Fruit fly (Drosophila melanogaster): Measurements from ENCODE around the gene CG11247.

Gene CG11247

dm6 chr3L:21773855-21774254 is 45.2 kb upstream of the CG11247 start (continued):
- TF ChIP-seq bcd (GFP tag; optimal IDR thresholded peaks at IDR 0.05) (no peak), Hsf (GFP tag; optimal IDR thresholded peaks at IDR 0.05) (no peak), CG5180 (GFP tag; optimal IDR thresholded peaks at IDR 0.05) (no peak), CG6689 (GFP tag; IDR thresholded peaks at IDR 0.05) (no peak), CG6254 (GFP tag; optimal IDR thresholded peaks at IDR 0.05) (no peak), CG16813 (GFP tag; IDR thresholded peaks at IDR 0.05; ENCODE audit: partially characterized antibody) (no peak), gro (GFP tag; optimal IDR thresholded peaks at IDR 0.05) (no peak), CG1603 (tag; optimal IDR thresholded peaks at IDR 0.05) (peak; percentile 35), lab (GFP tag; optimal IDR thresholded peaks at IDR 0.05) (no peak), CG42726 (GFP tag; IDR thresholded peaks at IDR 0.05; ENCODE audit: partially characterized antibody) (0 out of 2 replicates have a peak, but pooled peaks have one; percentile 40), CG17802 (tag; optimal IDR thresholded peaks at IDR 0.05) (no peak), CG2129 (GFP tag; IDR thresholded peaks at IDR 0.05; ENCODE audit: partially characterized antibody) (no peak), HLH54F (GFP tag; optimal IDR thresholded peaks at IDR 0.05) (no peak), Aef1 (GFP tag; IDR thresholded peaks at IDR 0.05) (no peak), pb (GFP tag; optimal IDR thresholded peaks at IDR 0.05) (no peak), CG6654 (GFP tag; optimal IDR thresholded peaks at IDR 0.05) (no peak), zf30C (GFP tag; optimal IDR thresholded peaks at IDR 0.05) (no peak), Ets65A (GFP tag) (no peak), CG13123 (GFP tag; optimal IDR thresholded peaks at IDR 0.05) (no peak), CG1024 (GFP tag; IDR thresholded peaks at IDR 0.05) (no peak), ro (GFP tag; IDR thresholded peaks at IDR 0.05) (no peak), Hand (GFP tag; optimal IDR thresholded peaks at IDR 0.05) (no peak), CoRest (tag; optimal IDR thresholded peaks at IDR 0.05) (no peak), CG4328 (GFP tag; optimal IDR thresholded peaks at IDR 0.05) (no peak), Sry-δ (GFP tag; optimal IDR thresholded peaks at IDR 0.05) (no peak), Mes4 (GFP tag; optimal IDR thresholded peaks at IDR 0.05) (no peak), CG9609 (GFP tag; optimal IDR thresholded peaks at IDR 0.05) (no peak), CG8478 (optimal IDR thresholded peaks at IDR 0.05) (no peak), twi (tag; optimal IDR thresholded peaks at IDR 0.05) (no peak), CG13296 (GFP tag; optimal IDR thresholded peaks at IDR 0.05) (no peak), fu2 (GFP tag; optimal IDR thresholded peaks at IDR 0.05) (no peak), CG10543 (GFP tag; optimal IDR thresholded peaks at IDR 0.05) (no peak), CG15011 (GFP tag; optimal IDR thresholded peaks at IDR 0.05) (no peak), Dp (GFP tag; optimal IDR thresholded peaks at IDR 0.05) (peak; percentile 98), onecut (GFP tag; IDR thresholded peaks at IDR 0.05) (no peak), CG8944 (GFP tag; optimal IDR thresholded peaks at IDR 0.05) (no peak), hth (optimal IDR thresholded peaks at IDR 0.05) (no peak), PHDP (tag; optimal IDR thresholded peaks at IDR 0.05) (no peak), CG10366 (GFP tag; IDR thresholded peaks at IDR 0.05) (no peak), stwl (tag; optimal IDR thresholded peaks at IDR 0.05) (peak; percentile 45), Bdp1 (GFP tag; optimal IDR thresholded peaks at IDR 0.05) (no peak), sc (optimal IDR thresholded peaks at IDR 0.05) (no peak), sc (GFP tag; optimal IDR thresholded peaks at IDR 0.05) (no peak), CG9817 (tag; optimal IDR thresholded peaks at IDR 0.05) (no peak), CG17361 (GFP tag; IDR thresholded peaks at IDR 0.05) (no peak), zfh1 (GFP tag; IDR thresholded peaks at IDR 0.05) (no peak), CG14710 (tag; optimal IDR thresholded peaks at IDR 0.05) (no peak), Adf1 (GFP tag; IDR thresholded peaks at IDR 0.05) (no peak), gem (tag; optimal IDR thresholded peaks at IDR 0.05) (no peak), CG1792 (GFP tag; optimal IDR thresholded peaks at IDR 0.05) (no peak), yki (optimal IDR thresholded peaks at IDR 0.05) (no peak), Mad (GFP tag; optimal IDR thresholded peaks at IDR 0.05) (no peak), ewg (GFP tag; optimal IDR thresholded peaks at IDR 0.05) (no peak)
